Worm (Caenorhabditis elegans) whole organism, young adult: ENCODE data around the gene htrl-1.
"Not testable (repeated sequence)": the region's sequence is repeated elsewhere in the genome, so short reads cannot be mapped to it uniquely, and the experiment has no call there.

Source experiments
- F22D6.2 ChIP-seq: sonication (generic microtip); optimal IDR thresholded peaks from 2 replicates; lab custom pipeline; 2016; ENCODE audit warnings: mild to moderate bottlenecking, missing genetic modification characterization, missing compliant biosample characterization
- F49E8.2 ChIP-seq: sonication (generic microtip); optimal IDR thresholded peaks from 3 replicates; lab custom pipeline; 2017; ENCODE audit warnings: missing genetic modification characterization, mild to moderate bottlenecking, missing compliant biosample characterization, antibody characterized with exemption, moderate library complexity; ENCODE audit not compliant: insufficient read depth
- ama-1 ChIP-seq, 3 experiments: fragments of 150-350 bp in 1 of 3; sonication (generic microtip) in 2 of 3; optimal IDR thresholded peaks; 2 replicates each; lab custom pipeline; 2014 to 2018; ENCODE audit warnings: missing biosample characterization in 2 of 3, missing genetic modification characterization in 2 of 3, missing genetic modification reagents in 2 of 3
- bed-1 ChIP-seq: fragments of 200-800 bp; sonication (Bioruptor generic); IDR thresholded peaks from 2 replicates; pipeline ENCODE4 v1.3.6; 2022; ENCODE audit warnings: missing genetic modification reagents, missing genetic modification characterization, missing compliant biosample characterization
- ccch-3 ChIP-seq: fragments of 200-800 bp; sonication (Bioruptor generic); optimal IDR thresholded peaks from 2 replicates; lab custom pipeline; 2018; ENCODE audit warnings: mild to moderate bottlenecking, missing genetic modification characterization, missing compliant biosample characterization
- dpl-1 ChIP-seq: fragments of 150-350 bp; optimal IDR thresholded peaks from 2 replicates; lab custom pipeline; 2014; ENCODE audit warnings: missing biosample characterization, missing genetic modification reagents, missing genetic modification characterization
- efl-1 ChIP-seq: fragments of 150-350 bp; optimal IDR thresholded peaks from 2 replicates; lab custom pipeline; 2014; ENCODE audit warnings: missing biosample characterization, missing genetic modification reagents, missing genetic modification characterization
- egrh-3 ChIP-seq: fragments of 200-800 bp; sonication (Bioruptor generic); IDR thresholded peaks from 2 replicates; pipeline ENCODE4 v1.3.6; 2022; ENCODE audit warnings: missing genetic modification reagents, missing genetic modification characterization, missing compliant biosample characterization
- hlh-12 ChIP-seq: sonication (generic microtip); optimal IDR thresholded peaks from 2 replicates; lab custom pipeline; 2016; ENCODE audit warnings: missing genetic modification characterization, missing compliant biosample characterization
- lin-35 ChIP-seq, 3 experiments: fragments of 150-350 bp in 2 of 3; sonication (generic microtip) in 1 of 3; optimal IDR thresholded peaks; 2 replicates each; lab custom pipeline; 2014 to 2018; ENCODE audit warnings: missing biosample characterization in 3 of 3, missing genetic modification characterization in 3 of 3, missing genetic modification reagents in 3 of 3
- nfya-1 ChIP-seq: sonication (generic microtip); optimal IDR thresholded peaks from 2 replicates; lab custom pipeline; 2017; ENCODE audit warnings: antibody characterized with exemption, missing compliant biosample characterization, missing genetic modification characterization, borderline replicate concordance; ENCODE audit not compliant: insufficient read depth
- pha-4 ChIP-seq: fragments of 150-350 bp; sonication (generic microtip); optimal IDR thresholded peaks from 2 replicates; lab custom pipeline; 2014; ENCODE audit warnings: missing biosample characterization, missing genetic modification reagents, missing genetic modification characterization
- unc-130 ChIP-seq: sonication (generic microtip); optimal IDR thresholded peaks from 2 replicates; lab custom pipeline; 2016; ENCODE audit warnings: missing genetic modification reagents, missing genetic modification characterization, missing compliant biosample characterization
- ztf-25 ChIP-seq: fragments of 200-800 bp; sonication (Bioruptor generic); IDR thresholded peaks from 2 replicates; pipeline ENCODE4 v1.3.6; 2022; ENCODE audit warnings: missing genetic modification reagents, missing genetic modification characterization, missing compliant biosample characterization

ce11 chrV:11478028-11478427 is 18.2 kb downstream of the htrl-1 start:
- TF ChIP-seq pha-4 (tag; lab: Kevin White, UChicago); unc-130 (GFP tag; lab: Kevin White, UChicago); ztf-25; hlh-12; egrh-3 (GFP tag; lab: Robert Waterston, UW); bed-1; dpl-1 (GFP tag; lab: Kevin White, UChicago); F22D6.2 (tag; lab: Kevin White, UChicago); ama-1 (optimal IDR thresholded peaks at IDR 0.05; lab: Kevin White, UChicago); ama-1 (GFP tag; optimal IDR thresholded peaks at IDR 0.05; lab: Kevin White, UChicago); lin-35 (GFP tag; optimal IDR thresholded peaks at IDR 0.05; lab: Kevin White, UChicago); ccch-3 (GFP tag; lab: Kevin White, UChicago); nfya-1 (tag; lab: Kevin White, UChicago): not testable (repeated sequence)
- TF ChIP-seq F49E8.2 (peak; percentile 33), efl-1 (GFP tag; lab: Kevin White, UChicago) (peak; percentile 0)
